Fruit fly (Drosophila melanogaster) whole organism, adult: ENCODE measurements around the gene CG12024.

Experiments used
- CG11617 ChIP-seq: fragments of 200-800 bp; sonication (Bioruptor generic); optimal IDR thresholded peaks from 2 replicates; lab custom pipeline; 2017; ENCODE audit warnings: mild to moderate bottlenecking, missing biosample characterization, missing genetic modification reagents, missing genetic modification characterization
- CG12768 ChIP-seq: fragments of 200-800 bp; sonication (Bioruptor generic); optimal IDR thresholded peaks from 2 replicates; lab custom pipeline; 2017; ENCODE audit warnings: missing biosample characterization, missing genetic modification characterization, mild to moderate bottlenecking, moderate library complexity, missing genetic modification reagents
- CG14711 ChIP-seq: fragments of 200-800 bp; sonication (Bioruptor generic); optimal IDR thresholded peaks from 2 replicates; lab custom pipeline; 2018; ENCODE audit warnings: missing biosample characterization, mild to moderate bottlenecking, missing genetic modification characterization, moderate library complexity
- CG1620 ChIP-seq: fragments of 200-800 bp; sonication (Bioruptor generic); optimal IDR thresholded peaks from 2 replicates; lab custom pipeline; 2016; ENCODE audit warnings: missing biosample characterization, missing genetic modification characterization
- CG33017 ChIP-seq: fragments of 200-800 bp; sonication (Bioruptor generic); optimal IDR thresholded peaks from 2 replicates; lab custom pipeline; 2018; ENCODE audit warnings: missing biosample characterization, mild to moderate bottlenecking, missing genetic modification characterization, moderate library complexity
- CG5204 ChIP-seq: fragments of 200-800 bp; sonication (Bioruptor generic); optimal IDR thresholded peaks from 2 replicates; lab custom pipeline; 2016; ENCODE audit warnings: missing biosample characterization, missing genetic modification characterization
- CG7045 ChIP-seq: fragments of 200-800 bp; sonication (Bioruptor generic); optimal IDR thresholded peaks from 2 replicates; lab custom pipeline; 2017; ENCODE audit warnings: missing biosample characterization, mild to moderate bottlenecking, missing genetic modification characterization
- CG7101 ChIP-seq: fragments of 200-800 bp; sonication (Bioruptor generic); optimal IDR thresholded peaks from 2 replicates; lab custom pipeline; 2018; ENCODE audit warnings: missing biosample characterization, mild to moderate bottlenecking, missing genetic modification characterization, moderate library complexity
- Clk ChIP-seq: fragments of 200-800 bp; sonication (Bioruptor generic); optimal IDR thresholded peaks from 2 replicates; lab custom pipeline; 2017; ENCODE audit warnings: missing biosample characterization, missing genetic modification characterization
- Crg-1 ChIP-seq: fragments of 200-800 bp; sonication (Bioruptor generic); optimal IDR thresholded peaks from 2 replicates; lab custom pipeline; 2016; ENCODE audit warnings: missing biosample characterization, missing genetic modification characterization
- Hr96 ChIP-seq: fragments of 200-800 bp; sonication (Bioruptor generic); optimal IDR thresholded peaks from 2 replicates; lab custom pipeline; 2016; ENCODE audit warnings: missing biosample characterization, missing genetic modification characterization
- Mnt ChIP-seq: fragments of 200-800 bp; sonication (Bioruptor generic); optimal IDR thresholded peaks from 2 replicates; lab custom pipeline; 2016; ENCODE audit warnings: missing biosample characterization, mild to moderate bottlenecking, missing genetic modification characterization
- bab1 ChIP-seq: fragments of 200-800 bp; sonication (Bioruptor generic); optimal IDR thresholded peaks from 3 replicates; lab custom pipeline; 2019; ENCODE audit warnings: missing biosample characterization, mild to moderate bottlenecking, missing genetic modification characterization, moderate library complexity
- cic ChIP-seq: fragments of 200-800 bp; sonication (Bioruptor generic); optimal IDR thresholded peaks from 2 replicates; lab custom pipeline; 2017; ENCODE audit warnings: missing biosample characterization, mild to moderate bottlenecking, missing genetic modification characterization, moderate library complexity
- cnc ChIP-seq, 2 experiments: fragments of >200 bp; optimal IDR thresholded peaks; 2 replicates each; lab custom pipeline; 2017
- kay ChIP-seq: fragments of 200-800 bp; sonication (Bioruptor generic); peaks from one replicate; lab custom pipeline; 2016; ENCODE audit warnings: missing biosample characterization, missing genetic modification characterization, borderline replicate concordance
- ovo ChIP-seq: fragments of 200-800 bp; sonication (Bioruptor generic); optimal IDR thresholded peaks from 2 replicates; lab custom pipeline; 2016; ENCODE audit warnings: missing biosample characterization, missing genetic modification characterization
- pad ChIP-seq: fragments of 200-800 bp; sonication (Bioruptor generic); optimal IDR thresholded peaks from 3 replicates; lab custom pipeline; 2017; ENCODE audit warnings: missing biosample characterization, missing genetic modification characterization, mild to moderate bottlenecking, moderate library complexity, missing genetic modification reagents
- tj ChIP-seq: fragments of 200-800 bp; sonication (Bioruptor generic); optimal IDR thresholded peaks from 3 replicates; lab custom pipeline; 2017; ENCODE audit warnings: missing biosample characterization, mild to moderate bottlenecking, missing genetic modification characterization, moderate library complexity
- toe ChIP-seq: fragments of 200-800 bp; sonication (Bioruptor generic); optimal IDR thresholded peaks from 2 replicates; lab custom pipeline; 2016; ENCODE audit warnings: missing biosample characterization, missing genetic modification characterization

Gene CG12024

DNA sequence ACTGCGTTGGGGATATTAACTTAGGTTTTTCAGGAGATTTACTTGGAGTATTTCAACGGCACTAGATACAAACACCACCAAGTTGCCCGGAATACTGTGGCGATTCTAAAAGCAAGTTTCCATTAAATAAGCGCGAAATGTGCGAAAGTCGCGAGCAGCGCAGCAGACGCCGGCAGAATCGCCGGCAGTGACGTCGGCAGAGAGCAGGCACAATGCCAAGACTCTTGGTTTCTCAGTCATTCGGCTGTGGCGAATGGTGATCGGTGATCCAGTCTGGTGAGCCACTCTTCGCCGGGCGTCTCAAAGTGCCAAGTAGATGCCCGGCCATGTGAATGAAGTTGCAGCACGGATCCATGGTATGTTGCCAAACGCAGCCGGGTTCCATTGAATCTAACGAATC lies 21.9 kb upstream of the CG12024 start, which contains the start of gene Cpr62Bb:
Gene Cpr62Bb (minus strand): TSS at position 101 of the 400 bp plus-strand sequence.
- TF ChIP-seq toe: no peak
- TF ChIP-seq kay (GFP tag; lab: Kevin White, UChicago): no peak
- no peak for TF ChIP-seq bab1
- TF ChIP-seq Crg-1 (GFP tag; lab: Kevin White, UChicago): no peak
- no peak for TF ChIP-seq Clk (GFP tag; lab: Kevin White, UChicago)
- no peak for TF ChIP-seq pad (GFP tag; lab: Kevin White, UChicago)
- no peak for TF ChIP-seq cic (GFP tag; lab: Kevin White, UChicago)
- no peak for TF ChIP-seq Hr96 (GFP tag; lab: Kevin White, UChicago)
- no peak for TF ChIP-seq CG11617
- no peak for TF ChIP-seq CG7101 (tag; lab: Kevin White, UChicago)
- no peak for TF ChIP-seq CG1620 (GFP tag; lab: Kevin White, UChicago)
- no peak for TF ChIP-seq CG5204 (GFP tag; lab: Kevin White, UChicago)
- no peak for TF ChIP-seq tj (GFP tag; lab: Kevin White, UChicago)
- TF ChIP-seq CG33017 (tag; lab: Kevin White, UChicago): no peak
- TF ChIP-seq CG14711: no peak
- TF ChIP-seq ovo (GFP tag; lab: Kevin White, UChicago): no peak
- no peak for TF ChIP-seq CG7045 (GFP tag; lab: Kevin White, UChicago)
- TF ChIP-seq cnc (optimal IDR thresholded peaks at IDR 0.05; lab: Kevin White, UChicago): no peak
- TF ChIP-seq CG12768 (GFP tag; lab: Kevin White, UChicago): no peak

DNA sequence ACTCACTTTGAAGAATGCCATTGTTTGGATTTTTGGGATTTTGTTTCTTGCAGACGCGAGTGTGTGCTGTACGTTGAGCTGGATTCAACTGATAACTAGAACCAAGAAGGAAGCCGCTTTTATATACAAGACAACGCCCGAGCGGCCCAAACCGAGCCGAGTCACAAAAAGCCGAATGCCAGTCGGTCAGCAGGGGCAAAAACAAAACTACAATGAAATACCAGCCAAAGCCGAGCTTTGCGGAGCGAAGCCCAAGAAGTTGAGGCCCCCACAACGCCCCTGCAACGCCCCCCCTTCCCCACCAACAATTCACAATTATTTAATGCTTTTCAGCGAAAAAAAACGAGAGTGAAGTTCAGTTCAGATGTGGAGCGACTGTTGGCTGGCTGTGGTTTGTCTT lies 15.0 kb upstream of the CG12024 start, which contains the start of gene Cpr62Bc:
Gene Cpr62Bc (minus strand): TSS at position 101 of the 400 bp plus-strand sequence.
- TF ChIP-seq cic (GFP tag; lab: Kevin White, UChicago): no peak
- no peak for TF ChIP-seq toe
- no peak for TF ChIP-seq CG12768 (GFP tag; lab: Kevin White, UChicago)
- TF ChIP-seq CG11617: no peak
- TF ChIP-seq kay (GFP tag; lab: Kevin White, UChicago): no peak
- TF ChIP-seq pad (GFP tag; lab: Kevin White, UChicago): no peak
- no peak for TF ChIP-seq cnc (optimal IDR thresholded peaks at IDR 0.05; lab: Kevin White, UChicago)
- no peak for TF ChIP-seq CG33017 (tag; lab: Kevin White, UChicago)
- TF ChIP-seq Clk (GFP tag; lab: Kevin White, UChicago): no peak
- TF ChIP-seq CG14711: no peak
- no peak for TF ChIP-seq tj (GFP tag; lab: Kevin White, UChicago)
- no peak for TF ChIP-seq Hr96 (GFP tag; lab: Kevin White, UChicago)
- no peak for TF ChIP-seq CG7101 (tag; lab: Kevin White, UChicago)
- TF ChIP-seq CG7045 (GFP tag; lab: Kevin White, UChicago): no peak
- TF ChIP-seq Mnt: no peak
- no peak for TF ChIP-seq Crg-1 (GFP tag; lab: Kevin White, UChicago)
- TF ChIP-seq CG5204 (GFP tag; lab: Kevin White, UChicago): no peak

DNA sequence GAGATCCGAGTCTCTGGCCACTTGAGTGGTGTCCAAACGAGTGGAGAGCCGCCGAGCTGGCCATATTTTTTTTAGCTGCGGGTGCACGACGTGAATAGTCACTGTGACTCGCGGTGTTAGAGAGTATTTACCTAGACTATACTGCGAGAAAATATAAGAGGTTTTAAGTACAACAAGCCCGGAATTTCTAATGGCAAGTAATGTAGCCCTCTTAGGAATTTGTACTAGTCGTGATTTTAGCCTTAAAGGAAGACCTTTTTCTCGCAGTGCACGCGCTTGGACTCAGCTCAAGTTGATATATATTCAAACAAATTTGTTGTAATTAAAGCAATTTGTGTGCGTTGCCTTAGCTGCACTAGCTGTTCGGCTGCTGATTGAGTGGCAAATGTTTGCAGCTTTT lies 12.4 kb upstream of the CG12024 start:
- TF ChIP-seq tj (GFP tag; lab: Kevin White, UChicago) (no peak), cnc (optimal IDR thresholded peaks at IDR 0.05; lab: Kevin White, UChicago) (no peak), CG14711 (no peak), CG12768 (GFP tag; lab: Kevin White, UChicago) (no peak), CG7045 (GFP tag; lab: Kevin White, UChicago) (no peak), kay (GFP tag; lab: Kevin White, UChicago) (no peak), pad (GFP tag; lab: Kevin White, UChicago) (no peak), CG7101 (tag; lab: Kevin White, UChicago) (no peak), toe (no peak), CG33017 (tag; lab: Kevin White, UChicago) (no peak), CG1620 (GFP tag; lab: Kevin White, UChicago) (no peak), Hr96 (GFP tag; lab: Kevin White, UChicago) (no peak), Clk (GFP tag; lab: Kevin White, UChicago) (no peak), Mnt (no peak), CG5204 (GFP tag; lab: Kevin White, UChicago) (no peak), bab1 (no peak)

DNA sequence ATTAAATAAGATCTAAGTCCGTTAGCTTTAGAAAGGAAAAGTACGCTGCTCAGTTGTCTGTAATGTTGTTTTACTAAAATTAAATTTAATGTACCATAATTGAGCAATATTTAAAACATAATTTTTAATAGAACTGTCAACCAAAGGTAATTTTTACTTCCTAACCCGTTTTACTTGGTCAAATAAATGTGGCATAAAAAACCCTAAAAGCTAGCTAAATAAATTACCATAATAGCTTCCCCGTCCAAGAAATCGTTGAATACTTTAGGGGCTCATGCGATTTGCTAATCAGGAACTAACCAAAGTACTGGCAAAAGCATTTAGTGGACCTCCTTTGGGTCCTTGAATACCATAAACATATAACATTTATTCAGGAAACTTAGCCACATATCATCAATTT lies 6.5 kb upstream of the CG12024 start:
- TF ChIP-seq pad (GFP tag; lab: Kevin White, UChicago) (no peak), kay (GFP tag; lab: Kevin White, UChicago) (peak; percentile 5)

DNA sequence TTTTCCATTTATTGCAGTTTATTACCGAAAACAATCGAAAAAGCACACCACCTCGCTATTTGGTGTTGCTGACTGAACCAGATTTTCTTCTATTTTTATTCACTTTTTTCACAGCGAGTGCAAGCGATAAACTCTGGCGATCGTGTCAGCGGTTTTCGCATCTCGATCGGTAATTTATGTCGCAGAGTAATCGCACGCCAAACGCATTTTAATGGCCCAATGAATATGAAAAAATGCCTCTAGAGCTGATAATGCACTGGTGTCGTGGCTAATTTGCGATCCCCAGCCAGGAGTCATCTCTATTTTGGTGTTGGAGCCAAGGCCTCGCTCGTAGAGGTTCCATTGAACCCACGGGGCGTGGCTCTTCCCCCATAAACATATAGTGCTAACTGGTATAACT lies 3.7 kb upstream of the CG12024 start:
- TF ChIP-seq CG1620 (GFP tag; lab: Kevin White, UChicago): no peak
- no peak for TF ChIP-seq CG14711
- TF ChIP-seq CG11617: no peak
- TF ChIP-seq tj (GFP tag; lab: Kevin White, UChicago): no peak
- no peak for TF ChIP-seq ovo (GFP tag; lab: Kevin White, UChicago)
- no peak for TF ChIP-seq toe
- no peak for TF ChIP-seq CG7101 (tag; lab: Kevin White, UChicago)
- no peak for TF ChIP-seq Hr96 (GFP tag; lab: Kevin White, UChicago)
- TF ChIP-seq Crg-1 (GFP tag; lab: Kevin White, UChicago): no peak
- no peak for TF ChIP-seq Clk (GFP tag; lab: Kevin White, UChicago)
- no peak for TF ChIP-seq CG33017 (tag; lab: Kevin White, UChicago)
- no peak for TF ChIP-seq cnc (optimal IDR thresholded peaks at IDR 0.05; lab: Kevin White, UChicago)
- no peak for TF ChIP-seq CG7045 (GFP tag; lab: Kevin White, UChicago)
- no peak for TF ChIP-seq kay (GFP tag; lab: Kevin White, UChicago)
- TF ChIP-seq CG12768 (GFP tag; lab: Kevin White, UChicago): no peak
- no peak for TF ChIP-seq CG5204 (GFP tag; lab: Kevin White, UChicago)
- TF ChIP-seq bab1: no peak

DNA sequence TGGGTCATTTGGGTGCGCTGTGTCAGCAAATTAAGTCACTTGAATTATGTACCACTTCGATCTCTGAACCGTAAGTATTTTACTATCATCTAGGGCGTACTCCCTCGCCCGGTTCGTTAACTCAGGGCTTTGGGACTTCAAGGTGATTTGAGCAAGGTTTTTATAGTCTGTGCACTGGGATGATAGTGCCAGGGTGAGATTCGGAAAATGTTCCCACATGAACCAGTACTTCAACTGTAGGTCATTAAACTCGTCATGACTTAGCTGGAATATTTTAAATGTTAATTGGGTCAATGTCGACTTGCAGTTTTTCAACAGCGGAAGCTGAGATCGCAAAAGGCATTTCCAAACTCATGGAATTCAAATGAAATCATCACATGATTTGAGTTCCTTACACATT lies 1.5 kb upstream of the CG12024 start, which contains the start of gene CNMa:
Gene CNMa (minus strand): TSS at position 101 of the 400 bp plus-strand sequence.
- TF ChIP-seq CG7045 (GFP tag; lab: Kevin White, UChicago): no peak
- TF ChIP-seq CG11617: no peak
- no peak for TF ChIP-seq ovo (GFP tag; lab: Kevin White, UChicago)
- TF ChIP-seq cic (GFP tag; lab: Kevin White, UChicago): no peak
